Worm (Caenorhabditis elegans): Measurements from ENCODE around the gene ZK686.5.

Gene ZK686.5

DNA sequence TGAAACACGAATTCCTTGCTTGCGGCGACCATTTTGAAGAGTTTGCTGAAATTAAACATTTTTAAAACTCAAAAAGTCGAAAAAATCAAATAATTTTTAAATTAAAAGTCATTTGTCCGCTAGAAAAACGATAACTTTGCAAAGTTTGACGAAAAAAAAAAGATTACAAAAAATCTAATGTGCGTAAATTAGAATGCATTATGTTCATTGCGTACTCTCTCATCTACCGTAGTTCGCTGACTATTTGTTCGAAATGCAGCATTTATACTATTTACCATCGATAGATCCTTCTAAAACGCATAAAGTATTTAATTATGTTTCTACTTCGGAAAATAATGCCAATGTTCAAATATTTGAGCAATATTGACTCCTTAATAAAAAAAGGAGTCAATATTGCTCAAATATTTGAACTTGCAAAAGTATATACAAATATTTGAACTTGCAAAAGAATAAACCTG is 8.7 kb upstream of the ZK686.5 start, which contains the start of gene bath-15 (continued):
- no peak for TF ChIP-seq fkh-6 (tag; optimal IDR thresholded peaks at IDR 0.05)

DNA sequence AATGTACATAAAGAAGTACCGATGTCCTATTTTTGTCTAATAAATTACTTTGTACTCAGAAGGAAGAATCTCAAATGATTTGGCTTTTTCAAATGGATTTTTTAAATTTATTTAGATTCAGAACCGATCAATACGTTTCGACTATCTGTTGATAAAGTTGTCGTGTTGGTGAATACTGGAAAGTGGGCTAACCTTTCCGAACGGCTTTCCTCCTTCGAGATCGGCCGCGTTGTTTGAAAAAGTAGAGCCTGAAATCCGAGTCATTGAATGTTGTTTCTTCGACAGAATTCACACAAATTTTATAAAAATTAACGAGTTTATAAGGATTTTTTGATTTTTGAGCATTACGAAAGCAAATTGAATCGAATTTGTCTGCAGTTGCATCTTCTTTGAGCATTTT is 6.5 kb upstream of the ZK686.5 start:
- TF ChIP-seq elt-2 (tag; optimal IDR thresholded peaks at IDR 0.05) = no peak
- TF ChIP-seq ceh-30 (tag; optimal IDR thresholded peaks at IDR 0.05) = no peak
- TF ChIP-seq T23F11.4 (GFP tag; optimal IDR thresholded peaks at IDR 0.05) = no peak
- TF ChIP-seq K02D7.2 (tag; optimal IDR thresholded peaks at IDR 0.05) = no peak
- TF ChIP-seq nfya-1 (tag; optimal IDR thresholded peaks at IDR 0.05) = no peak
- no peak for TF ChIP-seq hlh-13 (GFP tag; optimal IDR thresholded peaks at IDR 0.05)
- no peak for TF ChIP-seq unc-3 (GFP tag; conservative IDR thresholded peaks at IDR 0.05)
- no peak for TF ChIP-seq unc-3 (tag; optimal IDR thresholded peaks at IDR 0.05)
- no peak for TF ChIP-seq dmd-4 (tag; optimal IDR thresholded peaks at IDR 0.05; ENCODE audit: borderline replicate concordance)
- no peak for TF ChIP-seq ahr-1 (tag; optimal IDR thresholded peaks at IDR 0.05)
- no peak for TF ChIP-seq tbx-7 (tag; optimal IDR thresholded peaks at IDR 0.05)
- TF ChIP-seq fkh-6 (tag; optimal IDR thresholded peaks at IDR 0.05) = no peak
- no peak for TF ChIP-seq ceh-31 (tag; optimal IDR thresholded peaks at IDR 0.05)
- no peak for TF ChIP-seq elt-4 (tag; optimal IDR thresholded peaks at IDR 0.05)
- no peak for TF ChIP-seq ceh-9 (tag; optimal IDR thresholded peaks at IDR 0.05)
- TF ChIP-seq hlh-30 (tag; optimal IDR thresholded peaks at IDR 0.05; ENCODE audit: insufficient read depth) = no peak
- TF ChIP-seq dve-1 (tag; optimal IDR thresholded peaks at IDR 0.05) = no peak
- no peak for TF ChIP-seq npax-4 (tag; optimal IDR thresholded peaks at IDR 0.05)
- TF ChIP-seq hlh-15 (tag; optimal IDR thresholded peaks at IDR 0.05) = no peak
- no peak for TF ChIP-seq nhr-11 (tag; optimal IDR thresholded peaks at IDR 0.05)

DNA sequence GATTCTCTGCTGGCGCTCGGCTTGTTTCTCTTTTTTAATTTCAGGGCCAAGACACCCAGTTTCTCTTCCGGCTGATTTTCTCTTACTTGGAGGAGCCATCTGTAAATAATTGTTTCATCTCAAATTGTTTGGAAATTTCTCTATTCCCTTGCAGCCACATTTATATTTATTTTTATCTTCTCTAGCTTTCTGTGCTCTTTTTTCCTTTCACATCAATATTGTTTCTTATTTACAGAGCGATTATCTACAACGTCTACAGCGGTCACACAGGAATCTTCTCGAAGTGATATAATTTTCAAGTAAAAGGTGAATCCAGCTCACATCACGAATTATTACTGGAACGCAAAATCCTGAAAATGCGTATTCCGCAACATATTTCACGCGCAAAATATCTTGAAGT is 5.6 kb upstream of the ZK686.5 start, which contains the start of the genes ZK686.6 and ZK686.1:
ZK686.6 (minus strand) TSS at position 101 of the 400 bp plus-strand sequence.
ZK686.1 (plus strand) TSS at position 234 of the 400 bp plus-strand sequence.
- TF ChIP-seq T23F11.4 (GFP tag; optimal IDR thresholded peaks at IDR 0.05) (no peak), ceh-31 (tag; optimal IDR thresholded peaks at IDR 0.05) (no peak), fax-1 (tag; optimal IDR thresholded peaks at IDR 0.05) (no peak), elt-4 (tag; optimal IDR thresholded peaks at IDR 0.05) (no peak), eyg-1 (tag; optimal IDR thresholded peaks at IDR 0.05) (no peak), madf-2 (tag; optimal IDR thresholded peaks at IDR 0.05) (no peak), pax-1 (tag; optimal IDR thresholded peaks at IDR 0.05) (no peak), dmd-4 (tag; optimal IDR thresholded peaks at IDR 0.05; ENCODE audit: borderline replicate concordance) (no peak), hlh-8 (tag; optimal IDR thresholded peaks at IDR 0.05) (no peak), unc-55 (GFP tag; optimal IDR thresholded peaks at IDR 0.05) (no peak), hlh-13 (GFP tag; optimal IDR thresholded peaks at IDR 0.05) (no peak)

DNA sequence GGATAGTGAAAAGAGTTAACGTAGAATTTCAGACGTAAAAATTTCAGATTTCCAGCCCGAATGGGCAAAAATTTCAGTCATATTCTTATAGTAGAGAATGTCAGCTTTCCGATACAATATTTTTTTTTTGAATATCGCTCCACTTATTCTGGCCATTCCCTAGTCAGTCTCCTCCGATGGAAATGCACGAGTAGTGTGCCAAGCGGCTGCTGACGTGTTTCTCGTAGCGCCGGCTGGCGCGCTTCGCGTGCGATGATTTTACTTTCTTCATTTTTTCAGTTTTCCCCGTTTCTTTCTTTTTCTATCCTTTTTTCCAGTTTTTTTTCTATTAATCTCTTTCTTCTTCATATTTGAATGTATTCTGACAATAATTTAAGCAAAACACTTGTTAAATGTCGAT is 3.7 kb upstream of the ZK686.5 start:
- TF ChIP-seq nfya-1 (tag; optimal IDR thresholded peaks at IDR 0.05) = peak; percentile 32

DNA sequence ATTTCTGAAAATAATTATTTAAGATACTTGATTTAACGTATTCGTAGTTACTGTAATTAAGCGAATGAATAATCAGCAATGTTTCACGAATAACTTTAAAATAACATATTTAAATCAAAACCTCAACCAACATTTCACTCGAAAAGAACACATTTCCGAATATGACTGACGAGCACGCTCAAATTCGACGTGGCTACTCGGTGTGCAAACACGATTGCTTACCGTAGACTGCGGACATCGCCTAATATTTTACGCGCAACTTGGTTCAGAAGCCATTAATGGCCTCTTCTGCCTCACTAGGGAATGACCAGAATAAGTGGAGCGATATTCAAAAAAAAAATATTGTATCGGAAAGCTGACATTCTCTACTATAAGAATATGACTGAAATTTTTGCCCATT is 2.6 kb upstream of the ZK686.5 start, which contains the start of gene snu-23:
snu-23 (minus strand) TSS at position 156 of the 400 bp plus-strand sequence.
- no peak for TF ChIP-seq pat-9 (tag; optimal IDR thresholded peaks at IDR 0.05)
- no peak for TF ChIP-seq ceh-9 (tag; optimal IDR thresholded peaks at IDR 0.05)
- TF ChIP-seq ahr-1 (tag; optimal IDR thresholded peaks at IDR 0.05) = no peak
- no peak for TF ChIP-seq lin-11 (tag; optimal IDR thresholded peaks at IDR 0.05)
- TF ChIP-seq madf-2 (tag; optimal IDR thresholded peaks at IDR 0.05) = no peak
- no peak for TF ChIP-seq C08G9.2 (tag; optimal IDR thresholded peaks at IDR 0.05)
- no peak for TF ChIP-seq npax-4 (tag; optimal IDR thresholded peaks at IDR 0.05)
- TF ChIP-seq ttx-3 (tag; optimal IDR thresholded peaks at IDR 0.05) = no peak
- TF ChIP-seq ceh-34 (tag; optimal IDR thresholded peaks at IDR 0.05) = no peak
- no peak for TF ChIP-seq pag-3 (tag; optimal IDR thresholded peaks at IDR 0.05; ENCODE audit: borderline replicate concordance)
- TF ChIP-seq mec-3 (tag; optimal IDR thresholded peaks at IDR 0.05; ENCODE audit: borderline replicate concordance) = no peak
- no peak for TF ChIP-seq hlh-6 (tag; optimal IDR thresholded peaks at IDR 0.05)
- TF ChIP-seq pros-1 (tag; optimal IDR thresholded peaks at IDR 0.05) = no peak
- no peak for TF ChIP-seq fkh-6 (tag; optimal IDR thresholded peaks at IDR 0.05)
- no peak for TF ChIP-seq ceh-31 (tag; optimal IDR thresholded peaks at IDR 0.05)
- TF ChIP-seq che-1 (tag; optimal IDR thresholded peaks at IDR 0.05) = no peak
- TF ChIP-seq ceh-18 (tag; optimal IDR thresholded peaks at IDR 0.05) = no peak

Measured in whole organism, late embryonic.